Worm (Caenorhabditis elegans): ENCODE measurements around the gene cnc-10.

The cnc-10 gene

ce11 chrV:11182925-11183324 is at the start of gene cnc-10:
TSS of gene cnc-10 (plus strand) at chrV:11183225.
- no peak for TF ChIP-seq F13C5.2 (tag; optimal IDR thresholded peaks at IDR 0.05)

ce11 chrV:11133516-11133915 is 49.5 kb upstream of the cnc-10 start:
- TF ChIP-seq hmg-4 (GFP tag; optimal IDR thresholded peaks at IDR 0.05), result no peak
- no peak for TF ChIP-seq tbx-37 (GFP tag; conservative IDR thresholded peaks at IDR 0.05)
- TF ChIP-seq tra-4 (tag; optimal IDR thresholded peaks at IDR 0.05), result no peak
- TF ChIP-seq flt-1 (GFP tag; IDR thresholded peaks at IDR 0.05), result no peak
- no peak for TF ChIP-seq F13C5.2 (tag; optimal IDR thresholded peaks at IDR 0.05)
- no peak for TF ChIP-seq pes-1 (GFP tag; IDR thresholded peaks at IDR 0.05)
- TF ChIP-seq scrt-1 (GFP tag; IDR thresholded peaks at IDR 0.05), result no peak
- TF ChIP-seq ets-7 (tag; optimal IDR thresholded peaks at IDR 0.05), result no peak

- no peak for TF ChIP-seq tra-4 (tag; optimal IDR thresholded peaks at IDR 0.05)
- TF ChIP-seq hmg-4 (GFP tag; optimal IDR thresholded peaks at IDR 0.05), result no peak
- no peak for TF ChIP-seq tbx-11 (GFP tag; IDR thresholded peaks at IDR 0.05)
- no peak for TF ChIP-seq sea-1 (GFP tag; conservative IDR thresholded peaks at IDR 0.05)
- TF ChIP-seq pes-1 (GFP tag; IDR thresholded peaks at IDR 0.05), result no peak
- TF ChIP-seq flt-1 (GFP tag; IDR thresholded peaks at IDR 0.05), result no peak
- TF ChIP-seq ceh-36 (tag; optimal IDR thresholded peaks at IDR 0.05), result no peak
- no peak for TF ChIP-seq ceh-13 (GFP tag; optimal IDR thresholded peaks at IDR 0.05)
- TF ChIP-seq B0310.2 (tag; optimal IDR thresholded peaks at IDR 0.05), result no peak
- no peak for TF ChIP-seq tbx-37 (GFP tag; conservative IDR thresholded peaks at IDR 0.05)
Measured at ce11 chrV:11134296-11134695, 48.7 kb upstream of the cnc-10 start, which contains the start of gene glb-3. TSS of gene glb-3 (plus strand) at chrV:11134596.

ce11 chrV:11140326-11140725 is 42.7 kb upstream of the cnc-10 start:
- TF ChIP-seq hnd-1 (tag; optimal IDR thresholded peaks at IDR 0.05), result no peak
- no peak for TF ChIP-seq pes-1 (GFP tag; IDR thresholded peaks at IDR 0.05)
- TF ChIP-seq ceh-36 (tag; optimal IDR thresholded peaks at IDR 0.05), result no peak

ce11 chrV:11141179-11141578 is 41.8 kb upstream of the cnc-10 start, which contains the start of gene folt-1:
TSS of gene folt-1 (plus strand) at chrV:11141479.
- no peak for TF ChIP-seq aly-1 (tag; optimal IDR thresholded peaks at IDR 0.05)
- TF ChIP-seq sea-1 (GFP tag; conservative IDR thresholded peaks at IDR 0.05), result no peak
- TF ChIP-seq tbx-37 (GFP tag; conservative IDR thresholded peaks at IDR 0.05), result no peak
- TF ChIP-seq ceh-36 (tag; optimal IDR thresholded peaks at IDR 0.05), result no peak
- no peak for TF ChIP-seq ama-1 (optimal IDR thresholded peaks at IDR 0.05)
- TF ChIP-seq flt-1 (GFP tag; IDR thresholded peaks at IDR 0.05), result no peak

ce11 chrV:11144694-11145093 is 38.3 kb upstream of the cnc-10 start, which contains the start of gene C06H2.7:
TSS of gene C06H2.7 (minus strand) at chrV:11144794.
- TF ChIP-seq aly-1 (tag; optimal IDR thresholded peaks at IDR 0.05) (no peak), hmbx-1 (tag; optimal IDR thresholded peaks at IDR 0.05) (no peak), ceh-36 (tag; optimal IDR thresholded peaks at IDR 0.05) (no peak), B0310.2 (tag; optimal IDR thresholded peaks at IDR 0.05) (no peak), pes-1 (GFP tag; IDR thresholded peaks at IDR 0.05) (no peak), ceh-13 (GFP tag; optimal IDR thresholded peaks at IDR 0.05) (no peak), scrt-1 (GFP tag; IDR thresholded peaks at IDR 0.05) (no peak), F13C5.2 (tag; optimal IDR thresholded peaks at IDR 0.05) (no peak), sea-1 (GFP tag; conservative IDR thresholded peaks at IDR 0.05) (no peak), ama-1 (optimal IDR thresholded peaks at IDR 0.05) (no peak), flt-1 (GFP tag; IDR thresholded peaks at IDR 0.05) (no peak), tbx-37 (GFP tag; conservative IDR thresholded peaks at IDR 0.05) (no peak), hnd-1 (tag; optimal IDR thresholded peaks at IDR 0.05) (no peak), tbx-11 (GFP tag; IDR thresholded peaks at IDR 0.05) (no peak), hmg-4 (GFP tag; optimal IDR thresholded peaks at IDR 0.05) (no peak), ets-7 (tag; optimal IDR thresholded peaks at IDR 0.05) (no peak)

- no peak for TF ChIP-seq aly-1 (tag; optimal IDR thresholded peaks at IDR 0.05)
- no peak for TF ChIP-seq ceh-13 (GFP tag; optimal IDR thresholded peaks at IDR 0.05)
- TF ChIP-seq B0310.2 (tag; optimal IDR thresholded peaks at IDR 0.05), result no peak
- no peak for TF ChIP-seq flt-1 (GFP tag; IDR thresholded peaks at IDR 0.05)
- TF ChIP-seq ets-7 (tag; optimal IDR thresholded peaks at IDR 0.05), result no peak
- no peak for TF ChIP-seq tra-4 (tag; optimal IDR thresholded peaks at IDR 0.05)
- no peak for TF ChIP-seq tbx-37 (GFP tag; conservative IDR thresholded peaks at IDR 0.05)
- no peak for TF ChIP-seq hmg-4 (GFP tag; optimal IDR thresholded peaks at IDR 0.05)
- TF ChIP-seq scrt-1 (GFP tag; IDR thresholded peaks at IDR 0.05), result no peak
Measured at ce11 chrV:11146958-11147779, 35.9 kb upstream of the cnc-10 start, which contains the start of the genes T19C4.24 and nlp-33. TSS of gene T19C4.24 (minus strand) at chrV:11147008. TSS of gene nlp-33 (plus strand) at chrV:11147346.

- TF ChIP-seq F13C5.2 (tag; optimal IDR thresholded peaks at IDR 0.05) (no peak), pes-1 (GFP tag; IDR thresholded peaks at IDR 0.05) (no peak), hmg-4 (GFP tag; optimal IDR thresholded peaks at IDR 0.05) (no peak), tra-4 (tag; optimal IDR thresholded peaks at IDR 0.05) (no peak), tbx-11 (GFP tag; IDR thresholded peaks at IDR 0.05) (no peak), hnd-1 (tag; optimal IDR thresholded peaks at IDR 0.05) (no peak), ceh-13 (GFP tag; optimal IDR thresholded peaks at IDR 0.05) (no peak), aly-1 (tag; optimal IDR thresholded peaks at IDR 0.05) (no peak), tbx-37 (GFP tag; conservative IDR thresholded peaks at IDR 0.05) (no peak), ceh-36 (tag; optimal IDR thresholded peaks at IDR 0.05) (no peak), sea-1 (GFP tag; conservative IDR thresholded peaks at IDR 0.05) (no peak)
Measured at ce11 chrV:11147780-11148144, 35.3 kb upstream of the cnc-10 start.
